Fruit fly (Drosophila melanogaster): ENCODE results near the gene CG44090.

DNA sequence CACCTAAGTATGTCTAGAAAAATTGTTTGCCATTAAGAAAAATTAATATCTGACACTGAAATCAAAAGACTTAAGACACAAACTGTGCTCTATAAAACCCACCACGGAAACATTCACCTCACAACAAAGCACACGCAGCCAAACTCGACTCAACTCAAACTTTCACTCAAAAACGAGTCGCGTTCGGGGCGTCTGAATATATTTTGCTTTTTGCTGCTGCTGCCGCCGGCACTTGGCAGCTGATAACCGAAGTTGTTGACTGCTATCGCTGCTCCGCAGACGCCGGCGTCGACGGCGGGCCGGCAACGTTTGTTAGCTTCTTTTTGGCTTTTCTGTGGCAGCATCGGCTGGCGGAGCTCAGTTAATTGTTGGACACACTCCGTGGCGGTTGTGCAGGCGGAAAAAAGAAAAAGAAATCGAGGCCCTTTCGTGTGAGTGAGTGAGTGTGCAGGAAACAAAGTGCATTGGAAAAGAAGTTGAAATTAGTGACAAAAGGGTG, 8.8 kb downstream of the CG44090 start, which contains the start of gene cysu:
- no peak for TF ChIP-seq psq (GFP tag; optimal IDR thresholded peaks at IDR 0.05)
- no peak for TF ChIP-seq Dfd (GFP tag; optimal IDR thresholded peaks at IDR 0.05)
- TF ChIP-seq lola (GFP tag; optimal IDR thresholded peaks at IDR 0.05): no peak
- no peak for TF ChIP-seq HLH106 (tag; optimal IDR thresholded peaks at IDR 0.05)
- TF ChIP-seq Dif (GFP tag; optimal IDR thresholded peaks at IDR 0.05; ENCODE audit: partially characterized antibody): no peak
- no peak for TF ChIP-seq GATAd (GFP tag; optimal IDR thresholded peaks at IDR 0.05)
- TF ChIP-seq h (GFP tag; optimal IDR thresholded peaks at IDR 0.05): no peak
- no peak for TF ChIP-seq dsf (GFP tag; optimal IDR thresholded peaks at IDR 0.05; ENCODE audit: borderline replicate concordance)

All from whole organism, wandering third instar larva.